Worm (Caenorhabditis elegans): ENCODE measurements around the gene pqn-94.

- TF ChIP-seq him-1 (tag; optimal IDR thresholded peaks at IDR 0.05) (no peak), dao-5 (tag; optimal IDR thresholded peaks at IDR 0.05) (no peak), W03F9.2 (tag; optimal IDR thresholded peaks at IDR 0.05) (no peak)
These were observed 30.9 kb upstream of the pqn-94 start, which contains the start of gene ZC15.10 for ce11 chrV:20310575-20310974.

Data from whole organism, L4/young adult.